Fruit fly (Drosophila melanogaster) whole organism, embryonic: ENCODE results near the gene CG13096.

Source experiments
- Aef1 ChIP-seq: fragments of 200-800 bp; sonication (Bioruptor generic); IDR thresholded peaks from 3 replicates; pipeline ENCODE4 v1.3.6; 2022; ENCODE audit warnings: missing biosample characterization, missing genetic modification characterization
- Atf-2 ChIP-seq: fragments of 200-800 bp; sonication (Bioruptor generic); optimal IDR thresholded peaks from 2 replicates; lab custom pipeline; 2016; ENCODE audit warnings: missing biosample characterization, missing genetic modification characterization
- CG10147 ChIP-seq: fragments of 200-800 bp; sonication (Bioruptor generic); optimal IDR thresholded peaks from 2 replicates; lab custom pipeline; 2019; ENCODE audit warnings: missing biosample characterization, mild to moderate bottlenecking, missing genetic modification characterization, moderate library complexity
- CG1024 ChIP-seq: fragments of 200-800 bp; sonication (Bioruptor generic); IDR thresholded peaks from 2 replicates; pipeline ENCODE4 v1.3.6; 2022; ENCODE audit warnings: missing biosample characterization, missing genetic modification characterization
- CG12104 ChIP-seq: fragments of 200-800 bp; sonication (Bioruptor generic); optimal IDR thresholded peaks from 3 replicates; lab custom pipeline; 2016; ENCODE audit warnings: missing biosample characterization, missing genetic modification characterization
- CG1233 ChIP-seq: fragments of 200-800 bp; sonication (Bioruptor generic); optimal IDR thresholded peaks from 4 replicates; lab custom pipeline; 2018; ENCODE audit warnings: missing biosample characterization, mild to moderate bottlenecking, missing genetic modification characterization
- CG12769 ChIP-seq: fragments of 200-800 bp; sonication (Bioruptor generic); optimal IDR thresholded peaks from 2 replicates; lab custom pipeline; 2019; ENCODE audit warnings: missing biosample characterization, mild to moderate bottlenecking, missing genetic modification characterization, moderate library complexity
- CG13123 ChIP-seq: fragments of 200-800 bp; sonication (Bioruptor generic); optimal IDR thresholded peaks from 2 replicates; lab custom pipeline; 2016; ENCODE audit warnings: missing biosample characterization, missing genetic modification characterization
- CG14860 ChIP-seq: fragments of 200-800 bp; sonication (Bioruptor generic); IDR thresholded peaks from 3 replicates; pipeline ENCODE4 v1.3.6; 2022; ENCODE audit warnings: missing biosample characterization, missing genetic modification characterization; ENCODE audit not compliant: partially characterized antibody
- CG16779 ChIP-seq: fragments of 200-800 bp; sonication (Bioruptor generic); IDR thresholded peaks from 2 replicates; pipeline ENCODE4 v1.3.6; 2022; ENCODE audit warnings: missing biosample characterization, missing genetic modification characterization
- CG16813 ChIP-seq: fragments of 200-800 bp; sonication (Bioruptor generic); IDR thresholded peaks from 3 replicates; pipeline ENCODE4 v1.3.6; 2022; ENCODE audit warnings: missing biosample characterization, missing genetic modification characterization; ENCODE audit not compliant: partially characterized antibody
- CG17328 ChIP-seq: fragments of 200-800 bp; sonication (Bioruptor generic); IDR thresholded peaks from 2 replicates; pipeline ENCODE4 v1.3.6; 2022; ENCODE audit warnings: missing biosample characterization, missing genetic modification characterization
- CG31441 ChIP-seq: fragments of 200-800 bp; sonication (Bioruptor generic); IDR thresholded peaks from 2 replicates; pipeline ENCODE4 v1.3.6; 2022; ENCODE audit warnings: missing biosample characterization, missing genetic modification characterization
- CG3163 ChIP-seq: fragments of 200-800 bp; sonication (Bioruptor generic); optimal IDR thresholded peaks from 3 replicates; lab custom pipeline; 2016; ENCODE audit warnings: missing biosample characterization, missing genetic modification characterization
- CG3407 ChIP-seq: fragments of 200-800 bp; sonication (Bioruptor generic); optimal IDR thresholded peaks from 2 replicates; lab custom pipeline; 2018; ENCODE audit warnings: missing biosample characterization, mild to moderate bottlenecking, missing genetic modification characterization
- CG3995 ChIP-seq: fragments of 200-800 bp; sonication (Bioruptor generic); optimal IDR thresholded peaks from 3 replicates; lab custom pipeline; 2016; ENCODE audit warnings: missing biosample characterization, missing genetic modification characterization
- CG4328 ChIP-seq: fragments of 200-800 bp; sonication (Bioruptor generic); optimal IDR thresholded peaks from 3 replicates; lab custom pipeline; 2017; ENCODE audit warnings: missing biosample characterization, missing genetic modification reagents, missing genetic modification characterization
- CG6254 ChIP-seq: fragments of 200-800 bp; sonication (Bioruptor generic); optimal IDR thresholded peaks from 3 replicates; lab custom pipeline; 2017; ENCODE audit warnings: mild to moderate bottlenecking, missing biosample characterization, missing genetic modification reagents, missing genetic modification characterization
- CG6791 ChIP-seq: fragments of 200-800 bp; sonication (Bioruptor generic); IDR thresholded peaks from 3 replicates; pipeline ENCODE4 v1.3.6; 2022; ENCODE audit warnings: missing biosample characterization, missing genetic modification characterization; ENCODE audit not compliant: partially characterized antibody
- CG8478 ChIP-seq: fragments of >200 bp; optimal IDR thresholded peaks from 2 replicates; lab custom pipeline; 2018
- E2f2 ChIP-seq: fragments of 200-800 bp; sonication (Bioruptor generic); IDR thresholded peaks from 2 replicates; pipeline ENCODE4 v1.3.6; 2022; ENCODE audit warnings: missing biosample characterization, missing genetic modification characterization
- HHEX ChIP-seq: fragments of 200-800 bp; sonication (Bioruptor generic); optimal IDR thresholded peaks from 3 replicates; lab custom pipeline; 2017; ENCODE audit warnings: missing biosample characterization, mild to moderate bottlenecking, missing genetic modification characterization, missing genetic modification reagents
- HLHmδ ChIP-seq: fragments of 200-800 bp; sonication (Bioruptor generic); optimal IDR thresholded peaks from 2 replicates; lab custom pipeline; 2018; ENCODE audit warnings: missing biosample characterization, mild to moderate bottlenecking, missing genetic modification characterization, moderate library complexity
- HmgD ChIP-seq: fragments of 200-800 bp; sonication (Bioruptor generic); optimal IDR thresholded peaks from 3 replicates; lab custom pipeline; 2016; ENCODE audit warnings: missing biosample characterization, missing genetic modification characterization
- Hr78 ChIP-seq, 2 experiments: fragments of 200-800 bp in 1 of 2; fragments of >200 bp in 1 of 2; sonication (Bioruptor generic) in 1 of 2; optimal IDR thresholded peaks; 2 replicates each; lab custom pipeline; 2017 to 2019; ENCODE audit warnings: missing biosample characterization in 2 of 2, missing genetic modification characterization in 2 of 2, mild to moderate bottlenecking in 1 of 2, moderate library complexity in 1 of 2
- Lhr ChIP-seq: fragments of 200-800 bp; sonication (Bioruptor generic); optimal IDR thresholded peaks from 3 replicates; lab custom pipeline; 2017; ENCODE audit warnings: mild to moderate bottlenecking, missing biosample characterization, missing genetic modification reagents, missing genetic modification characterization
- Lpt ChIP-seq: fragments of >200 bp; optimal IDR thresholded peaks from 2 replicates; lab custom pipeline; 2018; ENCODE audit warnings: missing biosample characterization, missing genetic modification characterization
- NK7.1 ChIP-seq: fragments of 200-800 bp; sonication (Bioruptor generic); optimal IDR thresholded peaks from 3 replicates; lab custom pipeline; 2016; ENCODE audit warnings: missing biosample characterization, missing genetic modification characterization
- Nf-YA ChIP-seq: fragments of 200-800 bp; sonication (Bioruptor generic); IDR thresholded peaks from 2 replicates; pipeline ENCODE4 v1.3.6; 2022; ENCODE audit warnings: missing biosample characterization, missing genetic modification characterization
- Sox100B ChIP-seq: fragments of 200-800 bp; sonication (Bioruptor generic); optimal IDR thresholded peaks from 3 replicates; lab custom pipeline; 2018; ENCODE audit warnings: missing biosample characterization, mild to moderate bottlenecking, missing genetic modification characterization
- Sry-β ChIP-seq: fragments of 200-800 bp; sonication (Bioruptor generic); optimal IDR thresholded peaks from 2 replicates; lab custom pipeline; 2018; ENCODE audit warnings: missing biosample characterization, mild to moderate bottlenecking, missing genetic modification characterization, moderate library complexity
- Ssrp ChIP-seq: fragments of 200-800 bp; sonication (Bioruptor generic); optimal IDR thresholded peaks from 2 replicates; lab custom pipeline; 2018; ENCODE audit warnings: missing biosample characterization, mild to moderate bottlenecking, missing genetic modification characterization, moderate library complexity
- abd-A ChIP-seq: fragments of 200-800 bp; sonication (Bioruptor generic); optimal IDR thresholded peaks from 3 replicates; lab custom pipeline; 2019; ENCODE audit warnings: missing biosample characterization, mild to moderate bottlenecking, missing genetic modification characterization, moderate library complexity
- amos ChIP-seq: fragments of 200-800 bp; sonication (Bioruptor generic); IDR thresholded peaks from 2 replicates; pipeline ENCODE4 v1.3.6; 2022; ENCODE audit warnings: missing biosample characterization, missing genetic modification characterization; ENCODE audit not compliant: partially characterized antibody
- ara ChIP-seq: fragments of 200-800 bp; sonication (Bioruptor generic); IDR thresholded peaks from 2 replicates; pipeline ENCODE4 v1.3.6; 2022; ENCODE audit warnings: missing biosample characterization, missing genetic modification characterization
- cad ChIP-seq: fragments of >200 bp; optimal IDR thresholded peaks from 2 replicates; lab custom pipeline; 2017; ENCODE audit warnings: missing biosample characterization, missing genetic modification characterization
- crp ChIP-seq, 2 experiments: fragments of 200-800 bp; sonication (Bioruptor generic); optimal IDR thresholded peaks; 2 replicates in 1 of 2; 3 replicates in 1 of 2; lab custom pipeline; 2017; ENCODE audit warnings: missing biosample characterization in 2 of 2, missing genetic modification characterization in 2 of 2, mild to moderate bottlenecking in 1 of 2, moderate library complexity in 1 of 2
- dimm ChIP-seq: fragments of 200-800 bp; sonication (Bioruptor generic); IDR thresholded peaks from 2 replicates; pipeline ENCODE4 v1.3.6; 2022; ENCODE audit warnings: missing biosample characterization, missing genetic modification characterization
- fd3F ChIP-seq: fragments of 200-800 bp; sonication (Bioruptor generic); optimal IDR thresholded peaks from 2 replicates; lab custom pipeline; 2018; ENCODE audit warnings: missing biosample characterization, mild to moderate bottlenecking, missing genetic modification characterization, moderate library complexity
- gfzf ChIP-seq: fragments of 200-800 bp; sonication (Bioruptor generic); optimal IDR thresholded peaks from 2 replicates; lab custom pipeline; 2016; ENCODE audit warnings: missing biosample characterization, mild to moderate bottlenecking, missing genetic modification characterization, moderate library complexity
- h ChIP-seq: fragments of >200 bp; optimal IDR thresholded peaks from 2 replicates; lab custom pipeline; 2017
- pan ChIP-seq, 4 experiments: fragments of >200 bp in 3 of 4; fragments of 200-800 bp in 1 of 4; sonication (Bioruptor generic) in 1 of 4; optimal IDR thresholded peaks in 3 of 4; IDR thresholded peaks in 1 of 4; 2 replicates each; pipeline versions ENCODE4 v1.3.6 to Lab custom; 2017 to 2022; ENCODE audit warnings: missing biosample characterization in 2 of 4, missing genetic modification characterization in 2 of 4, mixed read lengths in 1 of 4
- peb ChIP-seq: fragments of 200-800 bp; sonication (Bioruptor generic); IDR thresholded peaks from 2 replicates; pipeline ENCODE4 v1.3.6; 2022; ENCODE audit warnings: missing biosample characterization, missing genetic modification characterization
- prd ChIP-seq, 3 experiments: fragments of >200 bp in 2 of 3; fragments of 200-800 bp in 1 of 3; sonication (Bioruptor generic) in 1 of 3; optimal IDR thresholded peaks in 2 of 3; IDR thresholded peaks in 1 of 3; 2 replicates in 2 of 3; 3 replicates in 1 of 3; pipeline versions ENCODE4 v1.3.6 to Lab custom; 2017 to 2022; ENCODE audit warnings: missing biosample characterization in 1 of 3, missing genetic modification characterization in 1 of 3
- ranshi ChIP-seq: fragments of 200-800 bp; sonication (Bioruptor generic); IDR thresholded peaks from 2 replicates; pipeline ENCODE4 v1.3.6; 2022; ENCODE audit warnings: missing biosample characterization, missing genetic modification characterization
- shn ChIP-seq: fragments of 200-800 bp; sonication (Bioruptor generic); optimal IDR thresholded peaks from 3 replicates; lab custom pipeline; 2016; ENCODE audit warnings: missing biosample characterization, missing genetic modification characterization
- stc ChIP-seq: fragments of 200-800 bp; sonication (Bioruptor generic); IDR thresholded peaks from 2 replicates; pipeline ENCODE4 v1.3.6; 2022; ENCODE audit warnings: missing biosample characterization, missing genetic modification characterization
- tin ChIP-seq: fragments of 200-800 bp; sonication (Bioruptor generic); optimal IDR thresholded peaks from 3 replicates; lab custom pipeline; 2016; ENCODE audit warnings: missing biosample characterization, missing genetic modification characterization
- tll ChIP-seq, 2 experiments: fragments of 200-800 bp in 1 of 2; fragments of >200 bp in 1 of 2; sonication (Bioruptor generic) in 1 of 2; optimal IDR thresholded peaks; 2 replicates each; lab custom pipeline; 2017 to 2019; ENCODE audit warnings: missing biosample characterization in 2 of 2, missing genetic modification characterization in 2 of 2, mild to moderate bottlenecking in 1 of 2, moderate library complexity in 1 of 2
- z ChIP-seq: fragments of 200-800 bp; sonication (Bioruptor generic); IDR thresholded peaks from 3 replicates; pipeline ENCODE4 v1.3.6; 2022; ENCODE audit warnings: missing biosample characterization, missing genetic modification characterization

CG13096 gene

dm6 chr2L:8552472-8552871 is 40.8 kb upstream of the CG13096 start (continued):
- TF ChIP-seq CG12104 (GFP tag; lab: Kevin White, UChicago) = no peak
- TF ChIP-seq CG4328 = no peak
- TF ChIP-seq CG3163 (GFP tag; lab: Kevin White, UChicago) = no peak
- no peak for TF ChIP-seq Nf-YA
- TF ChIP-seq CG31441 (GFP tag; lab: Robert Waterston, UW) = peak; percentile 63
- peak; percentile 33 for TF ChIP-seq Ssrp (tag; lab: Kevin White, UChicago)
- TF ChIP-seq CG3995 (GFP tag; lab: Kevin White, UChicago) = no peak
- no peak for TF ChIP-seq NK7.1 (GFP tag; lab: Kevin White, UChicago)
- TF ChIP-seq shn (GFP tag; lab: Kevin White, UChicago) = no peak
- TF ChIP-seq Hr78 (GFP tag; optimal IDR thresholded peaks at IDR 0.05; lab: Kevin White, UChicago) = no peak
- TF ChIP-seq pan (optimal IDR thresholded peaks at IDR 0.05; lab: Kevin White, UChicago) = no peak
- TF ChIP-seq pan (GFP tag; optimal IDR thresholded peaks at IDR 0.05 in 1 of 2, IDR thresholded peaks at IDR 0.05 in 1 of 2) = peak in 1 of 2 experiments; percentile 39
- TF ChIP-seq CG1233 (GFP tag; lab: Kevin White, UChicago) = no peak
- no peak for TF ChIP-seq Lhr (GFP tag; lab: Kevin White, UChicago)
- TF ChIP-seq CG1024 (GFP tag; lab: Robert Waterston, UW) = peak; percentile 39; the same call in 1 of the 2 replicates
- TF ChIP-seq CG17328 (GFP tag; lab: Robert Waterston, UW) = peak; percentile 36; the same call in 1 of the 2 replicates
- TF ChIP-seq CG10147 (GFP tag; lab: Kevin White, UChicago) = no peak
- no peak for TF ChIP-seq prd (optimal IDR thresholded peaks at IDR 0.05; lab: Kevin White, UChicago)
- peak; percentile 66; the same call in 2 of the 3 replicates for TF ChIP-seq prd (GFP tag; IDR thresholded peaks at IDR 0.05; lab: Robert Waterston, UW)
- TF ChIP-seq HmgD (GFP tag; lab: Kevin White, UChicago) = no peak
- no peak for TF ChIP-seq tll (GFP tag; optimal IDR thresholded peaks at IDR 0.05; lab: Kevin White, UChicago)
- TF ChIP-seq h (lab: Kevin White, UChicago) = no peak
- no peak for TF ChIP-seq CG14860 (GFP tag; lab: Robert Waterston, UW)
- no peak for TF ChIP-seq cad
- TF ChIP-seq CG8478 = no peak
- no peak for TF ChIP-seq dimm (GFP tag; lab: Robert Waterston, UW)
- TF ChIP-seq gfzf (GFP tag; lab: Kevin White, UChicago) = no peak
- TF ChIP-seq HLHmδ (GFP tag; lab: Kevin White, UChicago) = no peak
- TF ChIP-seq peb (GFP tag; lab: Robert Waterston, UW) = no peak
- no peak for TF ChIP-seq z (GFP tag; lab: Robert Waterston, UW)
- TF ChIP-seq CG16779 (GFP tag; lab: Robert Waterston, UW) = no peak
- no peak for TF ChIP-seq HHEX (GFP tag; lab: Kevin White, UChicago)
- no peak for TF ChIP-seq crp (GFP tag; optimal IDR thresholded peaks at IDR 0.05; lab: Kevin White, UChicago)
- no peak for TF ChIP-seq CG16813 (GFP tag; lab: Robert Waterston, UW)
- TF ChIP-seq CG6254 (GFP tag; lab: Kevin White, UChicago) = peak; percentile 5
- TF ChIP-seq tin (GFP tag; lab: Kevin White, UChicago) = peak; percentile 12
- TF ChIP-seq CG12769 (tag; lab: Kevin White, UChicago) = peak; percentile 9
- no peak for TF ChIP-seq fd3F
- no peak for TF ChIP-seq CG6791 (GFP tag; lab: Robert Waterston, UW)
- 0 out of 2 replicates have a peak, but pooled peaks have one; percentile 13 for TF ChIP-seq E2f2 (GFP tag; lab: Robert Waterston, UW)
- TF ChIP-seq Sry-β = no peak
- no peak for TF ChIP-seq Aef1 (GFP tag; lab: Robert Waterston, UW)
- TF ChIP-seq abd-A (tag; lab: Kevin White, UChicago) = no peak
- TF ChIP-seq ranshi = 0 out of 2 replicates have a peak, but pooled peaks have one; percentile 60
- peak; percentile 9 for TF ChIP-seq Sox100B (GFP tag; lab: Kevin White, UChicago)
- TF ChIP-seq Lpt (GFP tag; lab: Kevin White, UChicago) = no peak
- TF ChIP-seq amos (GFP tag; lab: Robert Waterston, UW) = no peak
- TF ChIP-seq CG13123 (GFP tag; lab: Kevin White, UChicago) = no peak
- no peak for TF ChIP-seq Atf-2 (GFP tag; lab: Kevin White, UChicago)
- TF ChIP-seq stc (GFP tag; lab: Robert Waterston, UW) = peak; percentile 57
- TF ChIP-seq CG3407 (GFP tag; lab: Kevin White, UChicago) = peak; percentile 36
- TF ChIP-seq ara (GFP tag; lab: Robert Waterston, UW) = peak; percentile 63; the same call in 1 of the 2 replicates
